Worm (Caenorhabditis elegans) whole organism, L3 larva: ENCODE results near the gene dod-6.
A peak's percentile ranks its signal among the peaks of the same experiment; 100 is the strongest.
"Not testable (repeated sequence)": the region's sequence is repeated elsewhere in the genome, so short reads cannot be mapped to it uniquely, and the experiment has no call there.

Source experiments
- R02D3.7 ChIP-seq: fragments of 150-350 bp; optimal IDR thresholded peaks from 2 replicates; lab custom pipeline; 2014; ENCODE audit warnings: missing biosample characterization, missing genetic modification characterization
- ZK546.5 ChIP-seq: sonication (generic microtip); optimal IDR thresholded peaks from 2 replicates; lab custom pipeline; 2017; ENCODE audit warnings: missing biosample characterization, missing genetic modification characterization
- aly-2 ChIP-seq: fragments of 150-350 bp; optimal IDR thresholded peaks from 2 replicates; lab custom pipeline; 2014; ENCODE audit warnings: missing biosample characterization, missing genetic modification characterization
- ama-1 ChIP-seq: fragments of 150-350 bp; optimal IDR thresholded peaks from 2 replicates; lab custom pipeline; 2018
- ceh-28 ChIP-seq: fragments of 150-350 bp; optimal IDR thresholded peaks from 2 replicates; lab custom pipeline; 2014; ENCODE audit warnings: missing biosample characterization, missing genetic modification reagents, missing genetic modification characterization
- ceh-82 ChIP-seq: fragments of 150-350 bp; optimal IDR thresholded peaks from 2 replicates; lab custom pipeline; 2014; ENCODE audit warnings: missing biosample characterization, missing genetic modification characterization
- ceh-9 ChIP-seq: sonication (generic microtip); optimal IDR thresholded peaks from 2 replicates; lab custom pipeline; 2018; ENCODE audit warnings: missing biosample characterization, missing genetic modification characterization
- daf-12 ChIP-seq: fragments of 150-350 bp; optimal IDR thresholded peaks from 2 replicates; lab custom pipeline; 2014; ENCODE audit warnings: missing biosample characterization, missing genetic modification reagents, missing genetic modification characterization
- egl-27 ChIP-seq: sonication (generic microtip); optimal IDR thresholded peaks from 4 replicates; lab custom pipeline; 2017; ENCODE audit warnings: missing biosample characterization, missing genetic modification reagents, missing genetic modification characterization
- egl-5 ChIP-seq: fragments of 150-350 bp; optimal IDR thresholded peaks from 2 replicates; lab custom pipeline; 2017; ENCODE audit warnings: missing biosample characterization, missing genetic modification reagents, missing genetic modification characterization, inconsistent platforms
- elt-1 ChIP-seq: fragments of 150-350 bp; optimal IDR thresholded peaks from 2 replicates; lab custom pipeline; 2014; ENCODE audit warnings: missing biosample characterization, missing genetic modification characterization
- elt-3 ChIP-seq, 3 experiments: fragments of 150-350 bp in 1 of 3; sonication (generic microtip) in 2 of 3; optimal IDR thresholded peaks; 2 replicates in 2 of 3; 4 replicates in 1 of 3; lab custom pipeline; 2014 to 2017; ENCODE audit warnings: missing biosample characterization in 3 of 3, missing genetic modification characterization in 3 of 3
- fkh-10 ChIP-seq: sonication (generic microtip); optimal IDR thresholded peaks from 2 replicates; lab custom pipeline; 2017; ENCODE audit warnings: missing biosample characterization, missing genetic modification reagents, missing genetic modification characterization
- fkh-2 ChIP-seq: fragments of 150-350 bp; optimal IDR thresholded peaks from 2 replicates; lab custom pipeline; 2014; ENCODE audit warnings: missing biosample characterization, missing genetic modification reagents, missing genetic modification characterization
- fos-1 ChIP-seq: fragments of 150-350 bp; optimal IDR thresholded peaks from 2 replicates; lab custom pipeline; 2014; ENCODE audit warnings: missing biosample characterization, missing genetic modification characterization
- hmg-11 ChIP-seq: sonication (generic microtip); optimal IDR thresholded peaks from 2 replicates; lab custom pipeline; 2016; ENCODE audit warnings: missing genetic modification characterization, missing compliant biosample characterization
- jun-1 ChIP-seq: fragments of 150-350 bp; optimal IDR thresholded peaks from 2 replicates; lab custom pipeline; 2014; ENCODE audit warnings: missing biosample characterization, missing genetic modification reagents, missing genetic modification characterization
- lin-15B ChIP-seq: fragments of 150-350 bp; optimal IDR thresholded peaks from 2 replicates; lab custom pipeline; 2014; ENCODE audit warnings: missing biosample characterization, missing genetic modification characterization
- lin-39 ChIP-seq: fragments of 150-350 bp; optimal IDR thresholded peaks from 2 replicates; lab custom pipeline; 2018; ENCODE audit warnings: missing biosample characterization, missing genetic modification reagents, missing genetic modification characterization
- lsy-12 ChIP-seq: sonication (generic microtip); optimal IDR thresholded peaks from 2 replicates; lab custom pipeline; 2016; ENCODE audit warnings: mild to moderate bottlenecking, missing genetic modification characterization, missing compliant biosample characterization
- mdl-1 ChIP-seq: fragments of 150-350 bp; optimal IDR thresholded peaks from 2 replicates; lab custom pipeline; 2014; ENCODE audit warnings: missing biosample characterization, missing genetic modification characterization
- nfya-1 ChIP-seq: sonication (generic microtip); optimal IDR thresholded peaks from 2 replicates; lab custom pipeline; 2017; ENCODE audit warnings: missing genetic modification characterization, mild to moderate bottlenecking, missing compliant biosample characterization, antibody characterized with exemption, moderate library complexity; ENCODE audit not compliant: insufficient read depth
- nhr-12 ChIP-seq: fragments of 150-350 bp; optimal IDR thresholded peaks from 2 replicates; lab custom pipeline; 2014; ENCODE audit warnings: missing biosample characterization, missing genetic modification characterization
- nhr-23 ChIP-seq: fragments of 150-350 bp; optimal IDR thresholded peaks from 2 replicates; lab custom pipeline; 2014; ENCODE audit warnings: missing biosample characterization, missing genetic modification reagents, missing genetic modification characterization
- nhr-25 ChIP-seq: sonication (generic microtip); optimal IDR thresholded peaks from 2 replicates; lab custom pipeline; 2017; ENCODE audit warnings: missing biosample characterization, missing genetic modification characterization
- nhr-43 ChIP-seq: sonication (generic microtip); optimal IDR thresholded peaks from 2 replicates; lab custom pipeline; 2016; ENCODE audit warnings: mild to moderate bottlenecking, missing genetic modification characterization, missing compliant biosample characterization; ENCODE audit not compliant: poor library complexity, severe bottlenecking
- nhr-76 ChIP-seq: fragments of 150-350 bp; sonication (generic microtip); optimal IDR thresholded peaks from 5 replicates; lab custom pipeline; 2014; ENCODE audit warnings: missing biosample characterization, missing genetic modification characterization
- nhr-77 ChIP-seq: fragments of 150-350 bp; optimal IDR thresholded peaks from 2 replicates; lab custom pipeline; 2014; ENCODE audit warnings: missing biosample characterization, missing genetic modification characterization
- pha-4 ChIP-seq: fragments of 150-350 bp; optimal IDR thresholded peaks from 2 replicates; lab custom pipeline; 2014; ENCODE audit warnings: missing biosample characterization, missing genetic modification reagents, missing genetic modification characterization
- pqm-1 ChIP-seq: fragments of 150-350 bp; optimal IDR thresholded peaks from 2 replicates; lab custom pipeline; 2017; ENCODE audit warnings: missing biosample characterization, missing genetic modification characterization, inconsistent platforms
- skn-1 ChIP-seq: fragments of 150-350 bp; optimal IDR thresholded peaks from 2 replicates; lab custom pipeline; 2014; ENCODE audit warnings: missing biosample characterization, missing genetic modification characterization
- snpc-4 ChIP-seq: fragments of 150-350 bp; optimal IDR thresholded peaks from 2 replicates; lab custom pipeline; 2014; ENCODE audit warnings: missing biosample characterization, missing genetic modification characterization
- tbx-2 ChIP-seq: sonication (generic microtip); optimal IDR thresholded peaks from 2 replicates; lab custom pipeline; 2016; ENCODE audit warnings: mild to moderate bottlenecking, missing genetic modification characterization, missing compliant biosample characterization
- unc-39 ChIP-seq: sonication (generic microtip); optimal IDR thresholded peaks from 4 replicates; lab custom pipeline; 2017; ENCODE audit warnings: missing biosample characterization, missing genetic modification characterization
- unc-62 ChIP-seq: fragments of 150-350 bp; sonication (generic microtip); optimal IDR thresholded peaks from 4 replicates; lab custom pipeline; 2014; ENCODE audit warnings: missing biosample characterization, missing genetic modification reagents, missing genetic modification characterization
- zag-1 ChIP-seq: fragments of 150-350 bp; optimal IDR thresholded peaks from 2 replicates; lab custom pipeline; 2014; ENCODE audit warnings: missing biosample characterization, missing genetic modification characterization
- ztf-11 ChIP-seq: fragments of 150-350 bp; optimal IDR thresholded peaks from 2 replicates; lab custom pipeline; 2014; ENCODE audit warnings: missing biosample characterization, missing genetic modification characterization
- ztf-4 ChIP-seq: fragments of 150-350 bp; optimal IDR thresholded peaks from 2 replicates; lab custom pipeline; 2014; ENCODE audit warnings: missing biosample characterization, missing genetic modification characterization

dod-6 gene

DNA sequence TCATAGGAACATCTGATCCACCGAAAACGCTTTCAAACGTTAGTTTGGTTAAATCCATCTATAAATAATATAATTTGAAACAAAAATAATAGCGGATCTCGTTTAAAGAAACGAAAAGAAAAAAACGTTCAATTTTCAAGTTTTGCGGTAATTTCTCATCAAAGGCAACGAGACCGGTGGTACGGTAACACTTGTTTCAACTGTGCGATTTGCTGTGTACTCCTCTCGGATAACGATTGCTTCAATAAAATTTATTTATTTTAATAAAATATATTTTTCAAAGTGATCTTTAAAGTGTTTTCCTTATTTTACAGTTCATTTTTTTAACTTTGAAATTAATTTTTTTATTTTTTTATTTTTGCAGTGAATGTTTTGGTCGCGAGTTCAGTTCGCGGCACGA lies 21.1 kb downstream of the dod-6 start, which contains the start of the genes rde-4 and cox-14:
rde-4 (minus strand) TSS at position 60 of the 400 bp plus-strand sequence.
cox-14 (plus strand) TSS at position 356 of the 400 bp plus-strand sequence.
- TF ChIP-seq skn-1 (peak; percentile 81), egl-5 (tag; lab: Kevin White, UChicago) (peak; percentile 97), unc-39 (tag; lab: Kevin White, UChicago) (no peak), pha-4 (tag; lab: Kevin White, UChicago) (peak; percentile 97), lin-39 (tag; lab: Kevin White, UChicago) (peak; percentile 90), nhr-43 (peak; percentile 59), fkh-10 (GFP tag; lab: Kevin White, UChicago) (peak; percentile 70), zag-1 (tag; lab: Kevin White, UChicago) (no peak), lsy-12 (tag; lab: Kevin White, UChicago) (no peak), ama-1 (lab: Kevin White, UChicago) (peak; percentile 15), nfya-1 (peak; percentile 97), mdl-1 (no peak), snpc-4 (tag; lab: Kevin White, UChicago) (peak; percentile 44), pqm-1 (tag; lab: Kevin White, UChicago) (peak; percentile 68), nhr-23 (tag; lab: Kevin White, UChicago) (peak; percentile 94), lin-15B (tag; lab: Kevin White, UChicago) (peak; percentile 94), ceh-82 (peak; percentile 20), hmg-11 (tag; lab: Kevin White, UChicago) (peak; percentile 44), nhr-25 (peak; percentile 54)

DNA sequence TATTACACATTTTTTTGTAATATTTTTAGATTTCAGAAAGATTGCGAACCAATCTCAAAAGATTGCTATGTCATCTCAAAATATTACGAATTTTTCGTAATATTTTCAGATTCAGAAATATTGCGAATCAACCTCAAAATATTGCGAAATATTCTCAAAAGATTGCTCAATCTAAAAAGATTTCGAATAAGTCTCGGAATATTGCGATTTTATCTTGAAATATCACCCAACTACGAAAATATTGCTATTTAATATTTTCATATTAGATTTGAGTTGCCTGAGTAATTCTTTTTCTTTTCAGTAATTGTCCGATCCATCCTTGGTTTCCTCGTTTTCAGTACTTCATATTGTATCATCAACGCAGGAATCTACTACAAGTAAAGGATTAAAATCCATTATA lies 24.3 kb downstream of the dod-6 start, which contains the start of gene Y70G10A.4:
Y70G10A.4 (plus strand) TSS at position 301 of the 400 bp plus-strand sequence.
- TF ChIP-seq fos-1 (tag; lab: Kevin White, UChicago); pqm-1 (tag; lab: Kevin White, UChicago); skn-1: not testable (repeated sequence)

DNA sequence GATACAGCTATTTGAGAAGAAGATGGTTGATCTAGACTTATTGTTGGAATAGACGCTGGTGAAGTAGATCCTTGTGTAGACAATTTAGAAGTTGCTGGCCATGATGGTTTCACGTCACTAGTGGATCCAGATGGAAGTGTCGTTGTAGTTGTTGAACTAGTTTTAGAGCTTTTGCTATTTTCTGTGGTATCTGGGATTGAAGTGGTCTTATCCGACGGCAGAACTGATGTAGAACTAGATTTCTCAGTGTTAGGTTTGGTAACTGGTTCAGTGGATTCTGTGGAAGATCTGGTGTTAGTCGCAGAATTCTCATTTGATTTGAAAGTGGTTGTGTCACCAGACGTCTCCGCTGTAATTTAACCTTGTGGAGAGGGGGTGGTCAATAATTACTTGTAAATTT lies 34.1 kb downstream of the dod-6 start:
- TF ChIP-seq unc-62 (GFP tag; lab: Kevin White, UChicago) (no peak), nhr-23 (tag; lab: Kevin White, UChicago) (no peak), nhr-76 (tag; lab: Kevin White, UChicago) (no peak), R02D3.7 (tag; lab: Kevin White, UChicago) (no peak), elt-1 (tag; lab: Kevin White, UChicago) (no peak), tbx-2 (tag; lab: Kevin White, UChicago) (no peak), lsy-12 (tag; lab: Kevin White, UChicago) (no peak), nhr-12 (tag; lab: Kevin White, UChicago) (no peak), nhr-77 (tag; lab: Kevin White, UChicago) (no peak), hmg-11 (tag; lab: Kevin White, UChicago) (no peak), ceh-28 (tag; lab: Kevin White, UChicago) (no peak), ztf-11 (no peak), fkh-10 (GFP tag; lab: Kevin White, UChicago) (no peak), lin-39 (tag; lab: Kevin White, UChicago) (no peak), ceh-82 (no peak), jun-1 (tag; lab: Kevin White, UChicago) (no peak), ztf-4 (tag; lab: Kevin White, UChicago) (no peak), fkh-2 (tag; lab: Kevin White, UChicago) (no peak)

DNA sequence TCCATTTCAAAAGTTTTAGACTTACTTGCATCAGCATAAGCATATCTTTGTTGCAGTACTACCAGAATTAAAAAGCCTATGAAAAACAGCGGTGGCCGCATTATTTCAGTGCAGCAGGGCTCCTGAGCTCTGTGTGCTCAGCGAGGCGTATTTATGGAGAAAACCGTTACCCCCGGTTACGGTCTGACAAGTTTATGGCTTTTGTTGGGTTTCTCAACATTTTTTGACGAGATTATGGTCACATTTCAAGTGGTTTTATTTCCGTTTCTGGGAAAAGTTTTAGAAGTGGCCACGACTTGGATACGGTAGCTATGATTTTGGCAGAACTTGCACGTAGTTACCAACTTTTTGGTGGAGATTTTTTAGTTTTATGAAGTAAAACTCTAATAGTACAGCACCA lies 36.5 kb downstream of the dod-6 start, which contains the start of gene paml-1:
paml-1 (minus strand) TSS at position 101 of the 400 bp plus-strand sequence.
- no peak for TF ChIP-seq daf-12 (tag; lab: Kevin White, UChicago)
- TF ChIP-seq ceh-9 (tag; lab: Kevin White, UChicago) = no peak
- TF ChIP-seq egl-27 (tag; lab: Kevin White, UChicago) = no peak
- TF ChIP-seq nhr-12 (tag; lab: Kevin White, UChicago) = no peak
- TF ChIP-seq nhr-23 (tag; lab: Kevin White, UChicago) = no peak
- TF ChIP-seq ZK546.5 (tag; lab: Kevin White, UChicago) = no peak
- no peak for TF ChIP-seq aly-2 (tag; lab: Kevin White, UChicago)
- TF ChIP-seq elt-3 (tag; optimal IDR thresholded peaks at IDR 0.05; lab: Kevin White, UChicago) = no peak
- TF ChIP-seq unc-39 (tag; lab: Kevin White, UChicago) = no peak
- no peak for TF ChIP-seq nhr-77 (tag; lab: Kevin White, UChicago)
- no peak for TF ChIP-seq pha-4 (tag; lab: Kevin White, UChicago)
- TF ChIP-seq nhr-43 = no peak
